Worm (Caenorhabditis elegans): Measurements from ENCODE around the gene F53A9.3.

Gene F53A9.3

DNA sequence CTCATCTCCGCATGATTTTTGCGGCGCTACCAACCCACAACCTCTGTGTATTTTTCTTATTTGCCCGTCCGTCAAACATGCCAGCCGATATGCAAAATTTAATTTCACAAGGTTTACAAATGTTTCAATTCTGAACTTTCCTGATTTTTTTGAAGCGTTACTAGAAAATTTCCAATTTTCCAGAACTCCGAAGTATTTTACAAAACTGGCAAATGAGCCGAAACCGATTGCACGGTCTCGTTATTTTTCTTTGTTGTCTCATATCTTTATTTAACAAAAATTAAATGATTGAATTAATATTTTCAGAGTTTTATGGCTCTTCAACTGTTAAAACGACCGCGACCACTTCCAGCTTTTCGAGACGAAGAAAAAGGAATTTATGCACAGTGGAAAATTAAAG lies at the start of gene F53A9.3:
F53A9.3 (plus strand) TSS at position 301 of the 400 bp plus-strand sequence.
- no peak for TF ChIP-seq fos-1 (tag; optimal IDR thresholded peaks at IDR 0.05)
- no peak for TF ChIP-seq dve-1 (tag; optimal IDR thresholded peaks at IDR 0.05; ENCODE audit: insufficient read depth)
- TF ChIP-seq zip-2 (tag; optimal IDR thresholded peaks at IDR 0.05), result no peak
- no peak for TF ChIP-seq rbr-2 (tag; optimal IDR thresholded peaks at IDR 0.05)
- TF ChIP-seq dmd-8 (GFP tag; IDR thresholded peaks at IDR 0.05), result no peak
- no peak for TF ChIP-seq zfp-3 (GFP tag; conservative IDR thresholded peaks at IDR 0.05)
- TF ChIP-seq nhr-102 (tag; optimal IDR thresholded peaks at IDR 0.05), result no peak
- TF ChIP-seq php-3 (GFP tag; IDR thresholded peaks at IDR 0.05), result no peak
- no peak for TF ChIP-seq attf-4 (tag; optimal IDR thresholded peaks at IDR 0.05)
- no peak for TF ChIP-seq nhr-77 (tag; optimal IDR thresholded peaks at IDR 0.05)
- TF ChIP-seq ceh-28 (tag; optimal IDR thresholded peaks at IDR 0.05), result no peak
- no peak for TF ChIP-seq nhr-237 (tag; optimal IDR thresholded peaks at IDR 0.05)
- no peak for TF ChIP-seq nhr-42 (GFP tag; IDR thresholded peaks at IDR 0.05)
- no peak for TF ChIP-seq lin-1 (GFP tag; IDR thresholded peaks at IDR 0.05)
- TF ChIP-seq F10B5.3 (tag; optimal IDR thresholded peaks at IDR 0.05), result no peak

DNA sequence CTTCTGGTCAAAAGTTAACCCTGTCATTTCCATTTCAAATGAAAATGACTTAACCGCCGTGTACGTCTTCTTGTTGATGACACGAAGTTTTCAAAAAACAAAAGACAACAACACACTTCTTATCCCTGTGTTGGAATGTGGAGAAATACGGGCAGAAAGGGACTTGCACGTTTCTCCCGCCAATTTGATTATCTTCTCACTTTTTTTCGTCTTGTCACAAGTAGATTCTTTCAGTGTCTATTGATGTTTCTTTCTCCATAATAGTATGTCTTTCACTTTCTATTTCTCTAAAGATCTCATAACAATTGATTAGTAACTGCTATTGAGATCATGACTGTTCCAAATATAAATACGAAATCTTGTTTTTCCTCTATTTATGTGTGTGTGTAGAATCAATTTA lies 48.6 kb upstream of the F53A9.3 start:
- TF ChIP-seq tag-97 (GFP tag; IDR thresholded peaks at IDR 0.05) (no peak), zag-1 (tag; optimal IDR thresholded peaks at IDR 0.05) (no peak), ces-1 (GFP tag; optimal IDR thresholded peaks at IDR 0.05) (peak; percentile 4)

DNA sequence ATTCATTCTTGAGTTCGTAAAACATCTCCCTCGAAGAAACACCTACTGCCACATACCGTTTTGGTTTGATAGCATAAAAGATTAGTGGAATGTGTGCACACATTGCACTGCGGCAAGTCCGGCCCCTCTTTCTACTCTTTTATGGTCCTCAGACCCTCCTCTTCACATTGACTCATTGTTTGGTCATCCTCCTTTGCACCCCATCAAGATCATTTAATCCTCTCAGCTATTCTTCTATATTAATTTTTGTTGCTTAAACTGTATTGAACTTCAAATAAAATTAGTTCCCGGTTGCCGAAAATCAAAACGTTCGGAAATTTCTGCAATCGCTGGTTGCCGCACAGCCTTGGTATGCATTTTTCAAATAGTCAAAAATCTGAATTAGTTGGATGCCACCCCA lies 47.8 kb upstream of the F53A9.3 start, which contains the start of gene rig-1:
rig-1 (plus strand) TSS at position 301 of the 400 bp plus-strand sequence.
- TF ChIP-seq Y105C5A.15 (GFP tag; IDR thresholded peaks at IDR 0.05) (no peak), nhr-42 (GFP tag; IDR thresholded peaks at IDR 0.05) (no peak), zfp-3 (GFP tag; conservative IDR thresholded peaks at IDR 0.05) (no peak), php-3 (GFP tag; IDR thresholded peaks at IDR 0.05) (no peak), hmg-1.1 (GFP tag; IDR thresholded peaks at IDR 0.05) (no peak), mdt-29 (GFP tag; IDR thresholded peaks at IDR 0.05) (no peak), nhr-11 (tag; optimal IDR thresholded peaks at IDR 0.05) (no peak), dpl-1 (GFP tag; optimal IDR thresholded peaks at IDR 0.05) (no peak), egl-27 (tag; optimal IDR thresholded peaks at IDR 0.05) (no peak), ceh-20 (GFP tag; IDR thresholded peaks at IDR 0.05) (no peak)

DNA sequence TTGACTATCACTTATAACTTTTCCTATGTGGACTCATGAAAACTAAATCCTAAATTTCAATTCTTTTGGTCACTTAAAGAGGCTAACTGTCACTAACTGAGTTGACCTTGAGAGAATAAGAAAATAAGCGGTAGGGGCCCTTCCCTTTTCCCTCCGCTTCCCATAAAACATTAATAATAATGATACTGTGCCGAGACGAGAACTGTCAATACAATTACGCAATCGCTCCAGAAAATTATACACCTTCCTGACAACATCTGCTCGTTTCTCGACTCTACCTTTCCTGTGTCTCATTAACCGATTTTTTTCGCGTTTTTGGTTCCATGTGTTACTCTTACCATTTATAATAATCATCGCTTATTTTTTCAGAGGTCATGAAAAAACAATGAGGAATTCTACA lies 47.2 kb upstream of the F53A9.3 start:
- TF ChIP-seq aha-1 (tag) (peak; percentile 17), nhr-11 (tag; optimal IDR thresholded peaks at IDR 0.05) (no peak), egl-43 (GFP tag; IDR thresholded peaks at IDR 0.05) (no peak)

DNA sequence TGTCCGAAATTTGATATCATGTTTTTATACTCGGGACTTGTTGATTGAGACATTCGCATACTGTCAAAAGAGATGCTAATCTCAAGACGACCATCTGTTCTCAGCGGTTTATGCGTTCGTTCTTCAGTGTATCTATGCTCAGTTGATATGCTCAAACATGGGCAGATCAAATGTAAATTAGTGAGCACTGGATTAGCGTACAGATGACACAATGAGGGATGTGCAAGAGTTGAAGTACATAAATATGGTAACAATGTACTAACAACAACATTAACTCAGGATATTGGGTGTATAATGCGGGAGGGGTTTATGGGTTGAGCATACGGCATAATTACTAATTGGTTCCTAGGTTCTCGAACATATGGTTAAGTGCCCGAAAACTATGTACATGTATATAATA lies 45.7 kb upstream of the F53A9.3 start:
- TF ChIP-seq madf-5 (GFP tag; IDR thresholded peaks at IDR 0.05) (no peak), pqm-1 (tag; optimal IDR thresholded peaks at IDR 0.05) (no peak), sdz-12 (GFP tag; optimal IDR thresholded peaks at IDR 0.05) (no peak), lsy-2 (tag; optimal IDR thresholded peaks at IDR 0.05) (no peak), mdt-29 (GFP tag; IDR thresholded peaks at IDR 0.05) (no peak), attf-4 (tag; optimal IDR thresholded peaks at IDR 0.05) (no peak), F49E8.2 (tag; optimal IDR thresholded peaks at IDR 0.05; ENCODE audit: borderline replicate concordance) (no peak), nhr-42 (GFP tag; IDR thresholded peaks at IDR 0.05) (no peak), nhr-77 (tag; optimal IDR thresholded peaks at IDR 0.05) (no peak), fos-1 (tag; optimal IDR thresholded peaks at IDR 0.05) (no peak), mep-1 (tag; optimal IDR thresholded peaks at IDR 0.05) (no peak), nhr-10 (tag; optimal IDR thresholded peaks at IDR 0.05) (no peak), dmd-6 (GFP tag; IDR thresholded peaks at IDR 0.05) (no peak), aha-1 (tag) (no peak), vab-7 (GFP tag; IDR thresholded peaks at IDR 0.05) (no peak), mxl-3 (GFP tag; optimal IDR thresholded peaks at IDR 0.05) (no peak), cey-2 (tag; optimal IDR thresholded peaks at IDR 0.05; ENCODE audit: borderline replicate concordance, insufficient read depth) (no peak)

Data from whole organism, L4 larva.